Worm (Caenorhabditis elegans) whole organism, L4/young adult: ENCODE measurements around the gene nfx-1.

Experiments
- W03F9.2 ChIP-seq: fragments of 150-350 bp; optimal IDR thresholded peaks from 2 replicates; lab custom pipeline; 2014; ENCODE audit warnings: missing biosample characterization, missing genetic modification characterization
- dao-5 ChIP-seq: sonication (generic microtip); optimal IDR thresholded peaks from 2 replicates; lab custom pipeline; 2016; ENCODE audit warnings: missing genotype, missing genetic modification characterization, moderate library complexity, missing compliant biosample characterization
- him-1 ChIP-seq: sonication (generic microtip); optimal IDR thresholded peaks from 2 replicates; lab custom pipeline; 2016; ENCODE audit warnings: missing genotype, missing genetic modification reagents, missing genetic modification characterization, missing compliant biosample characterization

Gene nfx-1

DNA sequence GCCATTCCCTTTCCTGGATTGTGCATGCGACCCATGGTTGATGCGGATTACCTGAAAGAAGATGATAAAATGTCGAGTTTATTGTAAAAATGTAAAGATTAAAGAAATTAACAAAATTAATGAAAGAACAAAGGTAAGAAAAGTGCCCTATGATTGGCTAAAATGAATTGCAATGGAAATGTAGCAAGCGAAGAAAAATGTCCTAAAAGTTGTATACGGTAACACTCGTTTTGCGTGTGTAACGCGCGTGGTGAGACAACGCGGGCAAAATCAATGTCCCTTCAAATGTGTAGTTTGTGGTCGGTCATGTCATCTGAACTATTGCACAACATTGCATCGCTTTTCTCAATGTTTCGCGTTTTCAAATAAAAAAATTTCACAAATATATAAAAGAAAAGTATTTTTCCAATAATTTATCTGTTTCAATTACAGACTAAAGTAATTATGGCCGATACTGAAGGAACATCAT, at the start of gene nfx-1, which contains the start of gene rps-13:
nfx-1 (plus strand) TSS at position 433 of the 469 bp plus-strand sequence.
rps-13 (minus strand) TSS at position 51 of the 469 bp plus-strand sequence.
- peak; percentile 69 for TF ChIP-seq W03F9.2 (tag; lab: Kevin White, UChicago)
- TF ChIP-seq him-1, result no peak

DNA sequence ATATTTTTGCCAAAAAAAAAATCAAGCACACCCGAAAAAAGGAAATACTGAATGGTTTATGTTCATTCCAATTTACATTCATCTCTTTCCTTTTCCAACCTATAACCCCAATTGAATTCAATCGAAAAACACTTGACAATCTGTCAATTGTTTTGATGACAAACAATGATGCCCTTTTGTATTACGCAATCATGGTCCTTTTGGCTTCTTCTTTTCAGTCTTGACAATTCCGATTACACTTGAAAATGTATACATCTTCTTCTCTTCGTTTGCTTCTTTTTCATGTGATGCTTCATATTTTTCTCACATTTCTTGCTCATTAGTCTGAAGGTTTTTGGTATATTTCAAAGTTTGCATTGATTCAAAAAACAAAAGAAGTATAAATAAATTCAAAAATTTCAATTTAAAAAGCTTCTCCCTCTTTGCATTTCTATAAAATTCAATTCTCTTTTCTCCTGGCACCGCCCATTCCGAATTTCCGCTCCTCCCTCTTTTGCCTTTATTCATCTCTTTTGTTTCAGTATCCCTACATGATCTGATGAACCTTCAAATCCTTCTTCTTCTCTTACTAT, 43.9 kb upstream of the nfx-1 start, which contains the start of gene C56G2.4:
C56G2.4 (plus strand) TSS at position 522 of the 572 bp plus-strand sequence.
- no peak for TF ChIP-seq him-1
- TF ChIP-seq dao-5 (tag; lab: Kevin White, UChicago), result no peak
- no peak for TF ChIP-seq W03F9.2 (tag; lab: Kevin White, UChicago)

DNA sequence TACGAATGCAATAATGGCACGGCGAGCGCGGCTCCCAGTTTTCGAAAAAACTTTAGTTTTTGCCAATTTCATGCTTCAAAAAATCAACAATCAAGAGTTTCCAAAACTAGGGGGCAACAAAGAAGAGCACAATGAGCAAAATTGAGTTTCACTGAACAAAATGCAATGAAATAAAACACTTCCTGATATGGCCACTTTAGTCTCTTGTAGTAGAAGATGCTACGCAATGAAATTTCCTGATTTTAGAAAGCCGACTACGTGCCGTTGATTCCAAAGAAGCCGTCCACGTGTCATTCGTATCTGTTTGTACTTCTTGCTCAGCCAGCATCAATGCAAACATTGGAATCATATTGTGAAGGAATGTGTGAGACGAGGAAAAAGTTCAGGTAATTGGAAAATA, 40.8 kb upstream of the nfx-1 start:
- TF ChIP-seq him-1 (no peak), dao-5 (tag; lab: Kevin White, UChicago) (no peak), W03F9.2 (tag; lab: Kevin White, UChicago) (no peak)

DNA sequence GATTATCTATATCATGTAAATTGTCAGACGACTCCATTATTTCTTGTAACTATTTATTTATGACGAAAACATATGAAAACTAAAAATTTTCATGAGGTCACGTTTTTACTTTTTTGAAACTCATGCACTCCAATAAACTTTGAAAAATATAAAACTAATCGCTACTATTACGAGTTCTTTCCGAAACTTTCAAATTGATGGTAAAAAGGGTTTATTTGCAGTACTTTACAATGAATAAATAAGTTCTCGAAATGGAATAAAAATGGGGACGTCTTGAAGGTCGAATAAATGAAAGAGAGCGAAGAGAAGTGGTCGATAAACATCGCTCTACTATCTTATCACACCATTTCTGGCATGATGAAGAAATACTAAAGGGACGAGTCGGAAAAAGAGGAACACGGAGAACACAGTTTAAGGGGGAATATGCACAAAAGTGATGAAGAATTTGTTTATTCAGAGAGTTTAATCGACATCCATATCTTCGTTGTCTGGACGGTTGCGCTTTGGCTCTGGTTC, 35.2 kb upstream of the nfx-1 start, which contains the start of gene let-767:
let-767 (minus strand) TSS at position 51 of the 516 bp plus-strand sequence.
- no peak for TF ChIP-seq W03F9.2 (tag; lab: Kevin White, UChicago)
- TF ChIP-seq dao-5 (tag; lab: Kevin White, UChicago), result no peak
- no peak for TF ChIP-seq him-1

- TF ChIP-seq him-1, result peak; percentile 29
- no peak for TF ChIP-seq dao-5 (tag; lab: Kevin White, UChicago)
- TF ChIP-seq W03F9.2 (tag; lab: Kevin White, UChicago), result peak; percentile 1
Observed at ce11 chrIII:6341878-6342453, 33.2 kb upstream of the nfx-1 start, which contains the start of gene rpn-13. rpn-13 (minus strand) TSS chrIII:6341928.

DNA sequence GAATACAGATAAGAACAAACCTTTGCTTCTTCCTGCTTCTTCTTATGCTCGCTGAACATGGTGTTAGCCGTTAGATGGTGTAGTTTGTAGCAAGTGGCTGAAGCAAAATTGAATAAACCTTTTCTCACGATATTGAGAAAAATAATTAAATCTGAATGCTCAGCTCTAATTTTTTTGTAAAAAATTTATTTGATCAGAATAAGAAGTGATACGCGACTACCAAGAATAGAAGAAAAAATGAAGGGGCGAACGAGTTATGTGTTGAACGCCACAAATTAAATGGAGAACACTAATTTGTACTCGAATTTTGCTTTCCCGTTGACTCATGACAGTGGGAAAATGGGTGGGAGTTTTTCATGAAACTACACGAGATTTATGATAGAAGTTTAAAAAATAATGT, 31.9 kb upstream of the nfx-1 start, which contains the start of gene C56G2.9:
C56G2.9 (minus strand) TSS at position 101 of the 400 bp plus-strand sequence.
- no peak for TF ChIP-seq W03F9.2 (tag; lab: Kevin White, UChicago)

ce11 chrIII:6344737-6345136, 30.4 kb upstream of the nfx-1 start:
- TF ChIP-seq W03F9.2 (tag; lab: Kevin White, UChicago), result peak; percentile 90
- TF ChIP-seq dao-5 (tag; lab: Kevin White, UChicago), result no peak
- peak; percentile 74 for TF ChIP-seq him-1

- no peak for TF ChIP-seq him-1
- no peak for TF ChIP-seq dao-5 (tag; lab: Kevin White, UChicago)
- TF ChIP-seq W03F9.2 (tag; lab: Kevin White, UChicago), result no peak
Observed at ce11 chrIII:6345968-6346498, 29.1 kb upstream of the nfx-1 start, which contains the start of the genes trmt-10C.2 and C56G2.22. trmt-10C.2 (plus strand) TSS chrIII:6346281. C56G2.22 (plus strand) TSS chrIII:6346448.

DNA sequence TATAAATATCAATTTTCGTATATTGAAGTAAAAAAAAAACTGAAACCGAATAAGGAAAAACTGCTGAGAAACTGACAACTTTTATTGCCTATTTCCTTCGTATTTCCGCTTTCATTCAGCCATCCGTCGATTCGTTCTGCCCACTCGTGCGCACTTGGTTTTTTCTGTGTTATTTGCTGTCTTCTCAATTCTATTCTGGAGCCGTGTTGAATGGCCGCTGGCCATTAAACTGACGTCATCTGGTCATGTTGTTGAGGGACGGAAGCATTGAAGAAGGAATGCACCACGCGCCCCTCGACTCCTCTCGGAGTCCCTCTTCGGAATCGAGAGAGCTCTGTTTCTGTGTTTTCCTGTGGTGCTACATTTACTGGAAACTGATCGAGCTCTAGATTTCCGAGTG, 26.6 kb upstream of the nfx-1 start:
- TF ChIP-seq him-1 (peak; percentile 64), W03F9.2 (tag; lab: Kevin White, UChicago) (no peak), dao-5 (tag; lab: Kevin White, UChicago) (no peak)

DNA sequence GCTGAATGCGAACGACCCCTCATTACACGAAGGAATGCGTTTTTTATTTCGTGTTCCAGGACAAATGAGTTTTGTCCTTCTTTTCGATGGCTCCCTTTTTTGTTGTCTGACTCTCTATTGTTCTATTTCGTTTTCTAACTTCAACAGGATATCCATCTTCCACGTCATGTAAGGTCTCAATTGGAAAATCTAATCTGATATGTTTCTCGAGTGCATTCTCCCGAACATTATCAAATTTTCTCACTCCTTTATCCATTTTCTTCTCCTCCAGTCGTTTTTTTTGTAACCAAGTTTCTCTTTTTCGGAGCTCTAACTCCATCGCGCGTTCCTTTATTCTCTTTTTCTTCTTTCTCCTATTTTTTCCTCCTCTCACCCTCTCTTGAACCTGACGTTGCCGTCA, 24.8 kb upstream of the nfx-1 start:
- TF ChIP-seq him-1 (no peak), dao-5 (tag; lab: Kevin White, UChicago) (no peak), W03F9.2 (tag; lab: Kevin White, UChicago) (no peak)

DNA sequence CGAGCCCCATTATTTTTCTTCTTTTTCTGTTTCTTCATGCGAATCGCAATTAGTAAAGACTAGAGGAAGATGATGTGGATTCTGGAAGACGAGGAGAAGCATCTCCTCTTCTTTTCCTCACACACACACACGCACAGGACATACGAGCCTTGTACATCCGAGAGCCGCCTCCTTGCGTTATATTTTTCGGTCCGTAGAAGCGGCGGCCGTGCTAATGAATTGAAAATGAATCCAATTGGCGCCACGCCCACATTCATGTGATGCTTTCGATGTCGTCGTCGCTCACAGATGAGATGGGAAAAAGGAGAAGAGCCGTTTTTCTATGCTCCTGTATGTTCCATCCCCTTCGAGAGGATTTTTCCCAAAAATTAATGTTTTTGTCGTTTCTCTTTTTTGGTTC, 23.7 kb upstream of the nfx-1 start:
- no peak for TF ChIP-seq dao-5 (tag; lab: Kevin White, UChicago)
- TF ChIP-seq W03F9.2 (tag; lab: Kevin White, UChicago), result no peak
- no peak for TF ChIP-seq him-1

- no peak for TF ChIP-seq W03F9.2 (tag; lab: Kevin White, UChicago)
- TF ChIP-seq him-1, result no peak
- TF ChIP-seq dao-5 (tag; lab: Kevin White, UChicago), result no peak
Observed at ce11 chrIII:6352459-6352858, 22.7 kb upstream of the nfx-1 start.

- TF ChIP-seq W03F9.2 (tag; lab: Kevin White, UChicago) (no peak), him-1 (no peak), dao-5 (tag; lab: Kevin White, UChicago) (no peak)
Observed at ce11 chrIII:6353084-6353483, 22.1 kb upstream of the nfx-1 start, which contains the start of gene akap-1. akap-1 (plus strand) TSS chrIII:6353384.

- TF ChIP-seq W03F9.2 (tag; lab: Kevin White, UChicago), result no peak
- TF ChIP-seq dao-5 (tag; lab: Kevin White, UChicago), result no peak
- no peak for TF ChIP-seq him-1
Observed at ce11 chrIII:6355359-6355758, 19.8 kb upstream of the nfx-1 start.
